Fruit fly (Drosophila melanogaster) whole organism, prepupa: ENCODE measurements around the gene CG32720.

ENCODE experiments used
- Blimp-1 ChIP-seq: fragments of 200-800 bp; sonication (Bioruptor generic); optimal IDR thresholded peaks from 3 replicates; lab custom pipeline; 2017; ENCODE audit warnings: missing biosample characterization, missing genetic modification characterization, mild to moderate bottlenecking, moderate library complexity, missing genetic modification reagents
- CG11294 ChIP-seq: fragments of 200-800 bp; sonication (Bioruptor generic); IDR thresholded peaks from 2 replicates; pipeline ENCODE4 v1.3.6; 2022; ENCODE audit warnings: missing biosample characterization, missing genetic modification characterization
- CG3032 ChIP-seq: fragments of 200-800 bp; optimal IDR thresholded peaks from 2 replicates; lab custom pipeline; 2019; ENCODE audit warnings: missing biosample characterization, mild to moderate bottlenecking, missing genetic modification characterization, moderate library complexity
- CG6276 ChIP-seq: fragments of 200-800 bp; sonication (Bioruptor generic); optimal IDR thresholded peaks from 2 replicates; lab custom pipeline; 2017; ENCODE audit warnings: missing biosample characterization, mild to moderate bottlenecking, missing genetic modification characterization
- Gug ChIP-seq: fragments of 200-800 bp; sonication (Bioruptor generic); IDR thresholded peaks from 2 replicates; pipeline ENCODE4 v1.3.6; 2022; ENCODE audit warnings: missing biosample characterization, missing genetic modification characterization
- dac ChIP-seq: fragments of 200-800 bp; sonication (Bioruptor generic); optimal IDR thresholded peaks from 2 replicates; lab custom pipeline; 2017; ENCODE audit warnings: missing biosample characterization, mild to moderate bottlenecking, missing genetic modification characterization
- eg ChIP-seq: fragments of 200-800 bp; sonication (Bioruptor generic); IDR thresholded peaks from 3 replicates; pipeline ENCODE4 v1.3.6; 2022; ENCODE audit warnings: missing biosample characterization, missing genetic modification characterization
- esn ChIP-seq: fragments of 200-800 bp; sonication (Bioruptor generic); optimal IDR thresholded peaks from 2 replicates; lab custom pipeline; 2016; ENCODE audit warnings: missing biosample characterization, mild to moderate bottlenecking, missing genetic modification characterization, moderate library complexity
- net ChIP-seq: fragments of 200-800 bp; sonication (Bioruptor generic); optimal IDR thresholded peaks from 3 replicates; lab custom pipeline; 2016; ENCODE audit warnings: missing biosample characterization, missing genetic modification characterization
- pdm3 ChIP-seq: fragments of 200-800 bp; sonication (Bioruptor generic); optimal IDR thresholded peaks from 3 replicates; lab custom pipeline; 2016; ENCODE audit warnings: missing biosample characterization, missing genetic modification characterization
- ss ChIP-seq, 2 experiments: fragments of 200-800 bp; sonication (Bioruptor generic); optimal IDR thresholded peaks; 2 replicates in 1 of 2; 3 replicates in 1 of 2; lab custom pipeline; 2017 to 2018; ENCODE audit warnings: mild to moderate bottlenecking in 2 of 2, missing biosample characterization in 2 of 2, missing genetic modification characterization in 2 of 2, moderate library complexity in 1 of 2

- TF ChIP-seq CG11294 (GFP tag; lab: Robert Waterston, UW) (no peak), Gug (GFP tag; lab: Robert Waterston, UW) (no peak), dac (no peak), esn (GFP tag; lab: Kevin White, UChicago) (no peak), eg (GFP tag; lab: Robert Waterston, UW) (no peak), CG3032 (tag; lab: Kevin White, UChicago) (no peak), ss (GFP tag; optimal IDR thresholded peaks at IDR 0.05; lab: Kevin White, UChicago) (no peak), pdm3 (GFP tag; lab: Kevin White, UChicago) (no peak), net (no peak), Blimp-1 (GFP tag; lab: Kevin White, UChicago) (no peak), CG6276 (no peak)
Measured at dm6 chrX:7542540-7542939, 5.8 kb upstream of the CG32720 start.
